Worm (Caenorhabditis elegans) whole organism, mixed stage, embryonic: ENCODE results near the gene Y54F10AL.1.

Experiments
- M03D4.4 ChIP-seq: sonication (generic microtip); optimal IDR thresholded peaks from 2 replicates; lab custom pipeline; 2017; ENCODE audit warnings: mild to moderate bottlenecking, missing genetic modification characterization, missing compliant biosample characterization
- blmp-1 ChIP-seq: fragments of 150-350 bp; optimal IDR thresholded peaks from 2 replicates; lab custom pipeline; 2014; ENCODE audit warnings: missing biosample characterization, missing genetic modification characterization
- ceh-39 ChIP-seq: fragments of 150-350 bp; optimal IDR thresholded peaks from 2 replicates; lab custom pipeline; 2014; ENCODE audit warnings: missing biosample characterization, missing genetic modification characterization
- ceh-43 ChIP-seq: fragments of 200-800 bp; sonication (Bioruptor generic); optimal IDR thresholded peaks from 2 replicates; lab custom pipeline; 2018; ENCODE audit warnings: mild to moderate bottlenecking, missing genetic modification characterization, moderate library complexity, missing compliant biosample characterization
- ceh-83 ChIP-seq: fragments of 200-800 bp; sonication (Bioruptor generic); optimal IDR thresholded peaks from 2 replicates; lab custom pipeline; 2018; ENCODE audit warnings: mild to moderate bottlenecking, missing genetic modification characterization, missing compliant biosample characterization
- ces-1 ChIP-seq: fragments of 150-350 bp; optimal IDR thresholded peaks from 2 replicates; lab custom pipeline; 2014; ENCODE audit warnings: missing biosample characterization, missing genetic modification reagents, missing genetic modification characterization
- cnd-1 ChIP-seq: fragments of 200-800 bp; sonication (Bioruptor generic); optimal IDR thresholded peaks from 2 replicates; lab custom pipeline; 2018; ENCODE audit warnings: mild to moderate bottlenecking, missing genetic modification characterization, missing compliant biosample characterization
- drap-1 ChIP-seq: fragments of 200-800 bp; sonication (Bioruptor generic); optimal IDR thresholded peaks from 3 replicates; lab custom pipeline; 2018; ENCODE audit warnings: mild to moderate bottlenecking, missing genetic modification characterization, missing compliant biosample characterization
- elt-3 ChIP-seq: fragments of 150-350 bp; optimal IDR thresholded peaks from 2 replicates; lab custom pipeline; 2014; ENCODE audit warnings: missing biosample characterization, missing genetic modification characterization
- ham-2 ChIP-seq: fragments of 200-800 bp; sonication (Bioruptor generic); optimal IDR thresholded peaks from 2 replicates; lab custom pipeline; 2018; ENCODE audit warnings: mild to moderate bottlenecking, missing genetic modification characterization, missing compliant biosample characterization
- hlh-1 ChIP-seq: fragments of 150-350 bp; optimal IDR thresholded peaks from 2 replicates; lab custom pipeline; 2014; ENCODE audit warnings: missing biosample characterization, missing genetic modification reagents, missing genetic modification characterization
- lin-13 ChIP-seq: fragments of 150-350 bp; optimal IDR thresholded peaks from 2 replicates; lab custom pipeline; 2014; ENCODE audit warnings: missing biosample characterization, missing genetic modification characterization
- lin-32 ChIP-seq: fragments of 200-800 bp; sonication (Bioruptor generic); optimal IDR thresholded peaks from 2 replicates; lab custom pipeline; 2018; ENCODE audit warnings: mild to moderate bottlenecking, missing genetic modification characterization, missing compliant biosample characterization
- lsy-2 ChIP-seq: fragments of 150-350 bp; optimal IDR thresholded peaks from 2 replicates; lab custom pipeline; 2014; ENCODE audit warnings: missing biosample characterization, missing genetic modification characterization
- mab-5 ChIP-seq: fragments of 150-350 bp; optimal IDR thresholded peaks from 2 replicates; lab custom pipeline; 2014; ENCODE audit warnings: missing biosample characterization, missing genetic modification characterization
- mep-1 ChIP-seq: fragments of 150-350 bp; optimal IDR thresholded peaks from 2 replicates; lab custom pipeline; 2017; ENCODE audit warnings: missing biosample characterization, missing genetic modification reagents, missing genetic modification characterization, inconsistent platforms
- mls-2 ChIP-seq: sonication (generic microtip); optimal IDR thresholded peaks from 2 replicates; lab custom pipeline; 2016; ENCODE audit warnings: mild to moderate bottlenecking, missing genetic modification characterization, moderate library complexity, missing compliant biosample characterization
- nhr-12 ChIP-seq: fragments of 150-350 bp; optimal IDR thresholded peaks from 2 replicates; lab custom pipeline; 2014; ENCODE audit warnings: missing biosample characterization, missing genetic modification characterization
- nhr-2 ChIP-seq: fragments of 150-350 bp; optimal IDR thresholded peaks from 2 replicates; lab custom pipeline; 2014; ENCODE audit warnings: missing biosample characterization, missing genetic modification characterization
- nhr-237 ChIP-seq: fragments of 150-350 bp; optimal IDR thresholded peaks from 2 replicates; lab custom pipeline; 2014; ENCODE audit warnings: missing biosample characterization, missing genetic modification characterization
- nhr-28 ChIP-seq: fragments of 150-350 bp; optimal IDR thresholded peaks from 2 replicates; lab custom pipeline; 2014; ENCODE audit warnings: missing biosample characterization, missing genetic modification characterization
- nhr-76 ChIP-seq: sonication (generic microtip); optimal IDR thresholded peaks from 2 replicates; lab custom pipeline; 2017; ENCODE audit warnings: missing biosample characterization, missing genetic modification characterization
- pha-4 ChIP-seq: fragments of 150-350 bp; optimal IDR thresholded peaks from 2 replicates; lab custom pipeline; 2018; ENCODE audit warnings: missing biosample characterization, missing genetic modification reagents, missing genetic modification characterization
- sem-2 ChIP-seq: fragments of 200-800 bp; sonication (Bioruptor generic); optimal IDR thresholded peaks from 2 replicates; lab custom pipeline; 2018; ENCODE audit warnings: mild to moderate bottlenecking, missing genetic modification characterization, missing compliant biosample characterization
- sptf-1 ChIP-seq: sonication (generic microtip); optimal IDR thresholded peaks from 2 replicates; lab custom pipeline; 2017; ENCODE audit warnings: mild to moderate bottlenecking, missing genetic modification characterization, moderate library complexity, missing compliant biosample characterization
- tbx-8 ChIP-seq: fragments of 200-800 bp; sonication (Bioruptor generic); optimal IDR thresholded peaks from 2 replicates; lab custom pipeline; 2018; ENCODE audit warnings: mild to moderate bottlenecking, missing genetic modification characterization, moderate library complexity, missing compliant biosample characterization
- unc-120 ChIP-seq: sonication (generic microtip); optimal IDR thresholded peaks from 2 replicates; lab custom pipeline; 2017; ENCODE audit warnings: missing genetic modification characterization, missing compliant biosample characterization; ENCODE audit not compliant: poor library complexity, severe bottlenecking
- unc-39 ChIP-seq: fragments of 150-350 bp; optimal IDR thresholded peaks from 2 replicates; lab custom pipeline; 2014; ENCODE audit warnings: missing biosample characterization, missing genetic modification characterization
- unc-62 ChIP-seq: fragments of 150-350 bp; optimal IDR thresholded peaks from 2 replicates; lab custom pipeline; 2014; ENCODE audit warnings: missing biosample characterization, missing genetic modification reagents, missing genetic modification characterization
- zip-8 ChIP-seq: fragments of 150-350 bp; optimal IDR thresholded peaks from 2 replicates; lab custom pipeline; 2014; ENCODE audit warnings: missing biosample characterization, missing genetic modification characterization
- ztf-11 ChIP-seq: fragments of 150-350 bp; optimal IDR thresholded peaks from 2 replicates; lab custom pipeline; 2014; ENCODE audit warnings: missing biosample characterization, missing genetic modification characterization

The Y54F10AL.1 gene

DNA sequence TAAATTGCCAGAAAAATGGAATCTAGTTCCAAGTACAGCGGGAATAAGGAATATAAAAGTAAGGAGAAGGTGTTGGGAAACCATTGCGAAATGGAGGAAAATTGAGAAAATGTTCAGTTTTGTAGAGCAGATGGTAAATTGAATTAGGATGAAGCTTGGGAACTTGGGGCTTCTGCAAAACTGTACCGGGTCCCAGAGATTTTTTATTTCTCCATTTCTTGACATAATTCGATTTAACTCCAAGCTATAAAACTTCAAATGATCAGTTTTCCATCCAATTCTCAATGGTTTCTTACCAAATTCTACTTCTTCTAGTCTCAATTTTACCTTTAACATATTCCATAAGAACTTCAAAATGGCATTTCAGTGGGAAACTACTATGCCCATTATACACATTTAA, 19.3 kb upstream of the Y54F10AL.1 start, which contains the start of the genes E02H9.9 and E02H9.1:
TSS of gene E02H9.9 (minus strand) at position 101 of the 400 bp plus-strand sequence.
TSS of gene E02H9.1 (plus strand) at position 285 of the 400 bp plus-strand sequence.
- TF ChIP-seq ham-2 (no peak), nhr-2 (tag; lab: Kevin White, UChicago) (no peak), elt-3 (tag; lab: Kevin White, UChicago) (no peak), nhr-237 (tag; lab: Kevin White, UChicago) (no peak), nhr-12 (tag; lab: Kevin White, UChicago) (no peak), unc-62 (no peak), zip-8 (tag; lab: Kevin White, UChicago) (no peak), sptf-1 (tag; lab: Kevin White, UChicago) (no peak), lin-13 (tag; lab: Kevin White, UChicago) (no peak)

DNA sequence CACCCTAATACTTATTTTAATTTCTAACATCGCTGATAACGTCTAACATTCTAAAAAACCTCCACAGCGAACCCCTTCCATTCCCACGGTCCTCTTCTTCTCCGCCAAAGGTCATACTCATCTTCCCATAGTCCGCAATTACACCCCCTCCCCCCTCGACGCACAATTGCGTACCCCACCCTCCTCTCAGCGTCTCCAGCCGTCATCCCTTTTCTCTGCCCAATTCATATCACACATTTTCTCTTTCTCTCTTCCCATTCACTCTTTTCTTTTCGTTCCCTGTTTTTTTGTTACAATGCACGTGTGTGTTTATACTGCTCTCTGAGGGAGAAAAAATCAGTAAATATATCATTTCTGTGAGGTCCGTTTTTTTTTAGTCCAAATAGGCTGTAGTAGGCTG, 15.7 kb upstream of the Y54F10AL.1 start:
- no peak for TF ChIP-seq elt-3 (tag; lab: Kevin White, UChicago)
- TF ChIP-seq mls-2: no peak
- TF ChIP-seq ztf-11 (tag; lab: Kevin White, UChicago): no peak
- peak; percentile 13 for TF ChIP-seq pha-4 (tag; lab: Kevin White, UChicago)
- TF ChIP-seq nhr-237 (tag; lab: Kevin White, UChicago): peak; percentile 6
- peak; percentile 27 for TF ChIP-seq cnd-1
- no peak for TF ChIP-seq sem-2 (GFP tag; lab: Kevin White, UChicago)
- TF ChIP-seq ces-1: peak; percentile 10
- peak; percentile 43 for TF ChIP-seq blmp-1
- peak; percentile 59 for TF ChIP-seq unc-120 (tag; lab: Kevin White, UChicago)
- TF ChIP-seq lin-13 (tag; lab: Kevin White, UChicago): peak; percentile 68
- peak; percentile 29 for TF ChIP-seq M03D4.4 (tag; lab: Kevin White, UChicago)
- peak; percentile 22 for TF ChIP-seq mep-1 (tag; lab: Kevin White, UChicago)
- no peak for TF ChIP-seq drap-1 (GFP tag; lab: Kevin White, UChicago)
- TF ChIP-seq unc-62: peak; percentile 26
- TF ChIP-seq lsy-2 (tag; lab: Kevin White, UChicago): peak; percentile 56
- TF ChIP-seq hlh-1 (tag; lab: Kevin White, UChicago): peak; percentile 14
- peak; percentile 43 for TF ChIP-seq sptf-1 (tag; lab: Kevin White, UChicago)

DNA sequence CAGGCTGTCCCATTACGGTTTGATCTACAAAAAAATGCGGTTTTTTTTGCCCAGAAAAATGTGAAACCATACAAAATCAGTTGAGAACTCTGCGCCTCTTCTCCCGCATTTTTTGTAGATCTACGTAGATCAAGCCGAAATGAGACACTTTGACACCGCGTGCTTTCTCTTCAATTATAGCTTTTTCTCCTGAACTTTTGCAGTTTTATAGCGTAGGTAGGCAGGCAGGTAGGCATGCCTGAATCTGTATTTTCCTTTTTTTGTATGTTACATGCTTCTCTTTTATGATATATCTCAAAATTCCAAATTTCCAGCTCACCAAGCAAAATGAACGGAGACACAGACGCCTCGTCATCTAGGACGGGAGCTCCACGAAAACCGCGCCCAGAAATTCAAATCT, 14.0 kb upstream of the Y54F10AL.1 start, which contains the start of gene smg-6:
TSS of gene smg-6 (plus strand) at position 301 of the 400 bp plus-strand sequence.
- TF ChIP-seq ceh-83 (GFP tag; lab: Kevin White, UChicago): peak; percentile 5
- no peak for TF ChIP-seq blmp-1

DNA sequence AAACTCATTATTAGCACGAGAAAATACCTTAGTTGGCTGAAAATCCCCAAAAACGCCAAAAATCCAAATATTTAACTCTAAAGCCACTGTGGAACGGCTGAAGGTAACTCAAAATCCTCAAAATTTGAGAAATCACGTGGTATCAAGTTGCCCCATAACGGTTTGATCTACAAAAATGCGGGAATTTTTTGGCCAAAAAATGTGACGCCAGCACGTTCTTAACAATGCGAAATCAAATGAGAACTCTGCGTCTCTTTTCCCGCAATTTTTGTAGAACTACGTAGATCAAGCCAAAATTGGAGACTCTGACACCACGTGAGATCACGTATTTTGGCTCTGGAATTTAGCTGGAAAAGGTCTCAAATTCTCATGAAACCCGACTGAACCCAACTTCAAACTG, 12.7 kb upstream of the Y54F10AL.1 start:
- TF ChIP-seq unc-120 (tag; lab: Kevin White, UChicago) (no peak), ces-1 (no peak), pha-4 (tag; lab: Kevin White, UChicago) (no peak)

DNA sequence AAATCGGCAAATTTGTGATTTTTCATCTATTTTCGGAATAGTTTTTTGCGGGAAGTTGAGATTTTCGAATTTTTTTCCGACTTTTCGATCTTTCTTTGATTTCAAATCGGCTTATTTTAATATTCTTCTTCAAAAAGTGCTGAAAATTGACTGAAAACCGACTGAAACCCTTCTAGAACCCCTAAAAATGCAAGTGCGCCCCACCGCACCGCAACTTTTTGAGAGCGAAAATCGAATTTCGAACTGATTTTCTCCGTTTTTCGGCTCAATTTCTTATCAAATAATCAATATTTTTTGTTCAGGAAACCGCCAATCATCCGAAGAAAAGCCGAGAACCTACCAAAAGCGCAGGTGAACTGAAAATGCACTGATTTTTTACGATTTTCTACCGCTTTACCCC, 10.2 kb upstream of the Y54F10AL.1 start:
- TF ChIP-seq mls-2 (no peak), nhr-12 (tag; lab: Kevin White, UChicago) (no peak), lin-32 (GFP tag; lab: Kevin White, UChicago) (no peak), nhr-76 (tag; lab: Kevin White, UChicago) (no peak), nhr-237 (tag; lab: Kevin White, UChicago) (no peak), nhr-28 (no peak), sem-2 (GFP tag; lab: Kevin White, UChicago) (no peak), mab-5 (no peak), tbx-8 (GFP tag; lab: Kevin White, UChicago) (no peak), drap-1 (GFP tag; lab: Kevin White, UChicago) (no peak), mep-1 (tag; lab: Kevin White, UChicago) (no peak), unc-39 (no peak), nhr-2 (tag; lab: Kevin White, UChicago) (no peak)

DNA sequence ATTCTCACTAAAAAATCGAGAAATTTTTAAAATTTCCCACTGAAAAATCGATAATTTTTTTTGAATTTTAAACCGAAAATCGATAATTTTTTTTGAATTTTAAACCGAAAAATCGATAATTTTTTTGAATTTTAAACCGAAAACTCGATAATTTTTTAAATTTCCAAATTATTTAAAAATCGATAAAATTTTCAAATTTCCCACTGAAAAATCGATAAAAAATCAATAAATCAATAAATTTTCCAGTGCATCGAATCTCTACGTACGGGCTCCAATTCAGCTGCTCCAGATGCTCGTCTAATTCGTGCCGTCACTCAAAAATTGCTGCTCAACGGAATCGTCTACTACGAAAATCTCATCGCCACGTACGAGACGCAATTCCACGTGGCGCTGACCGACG, 8.9 kb upstream of the Y54F10AL.1 start:
- TF ChIP-seq lin-13 (tag; lab: Kevin White, UChicago) (no peak), zip-8 (tag; lab: Kevin White, UChicago) (no peak), nhr-28 (no peak), mab-5 (no peak), mls-2 (no peak), blmp-1 (no peak), lsy-2 (tag; lab: Kevin White, UChicago) (no peak), nhr-12 (tag; lab: Kevin White, UChicago) (no peak), ceh-39 (tag; lab: Kevin White, UChicago) (no peak), ham-2 (no peak), nhr-237 (tag; lab: Kevin White, UChicago) (no peak), hlh-1 (tag; lab: Kevin White, UChicago) (no peak), nhr-76 (tag; lab: Kevin White, UChicago) (no peak), pha-4 (tag; lab: Kevin White, UChicago) (no peak), elt-3 (tag; lab: Kevin White, UChicago) (no peak), nhr-2 (tag; lab: Kevin White, UChicago) (no peak), ztf-11 (tag; lab: Kevin White, UChicago) (no peak), ceh-43 (no peak)
